Worm (Caenorhabditis elegans) whole organism, L4/young adult: ENCODE results near the gene C07D10.6.
A peak's percentile ranks its signal among the peaks of the same experiment; 100 is the strongest.

ENCODE experiments used
- W03F9.2 ChIP-seq: fragments of 150-350 bp; optimal IDR thresholded peaks from 2 replicates; lab custom pipeline; 2014; ENCODE audit warnings: missing biosample characterization, missing genetic modification characterization
- dao-5 ChIP-seq: sonication (generic microtip); optimal IDR thresholded peaks from 2 replicates; lab custom pipeline; 2016; ENCODE audit warnings: missing genotype, missing genetic modification characterization, moderate library complexity, missing compliant biosample characterization
- him-1 ChIP-seq: sonication (generic microtip); optimal IDR thresholded peaks from 2 replicates; lab custom pipeline; 2016; ENCODE audit warnings: missing genotype, missing genetic modification reagents, missing genetic modification characterization, missing compliant biosample characterization

C07D10.6 gene

ce11 chrII:7379021-7379420 is at the start of gene C07D10.6:
Gene C07D10.6, plus strand, starts transcription at chrII:7379321.
- TF ChIP-seq him-1 (tag; lab: Kevin White, UChicago), result no peak
- TF ChIP-seq W03F9.2 (tag; lab: Kevin White, UChicago), result no peak
- TF ChIP-seq dao-5, result no peak

ce11 chrII:7331224-7331623 is 47.9 kb upstream of the C07D10.6 start, which contains the start of gene npax-1:
Gene npax-1, minus strand, starts transcription at chrII:7331324.
- TF ChIP-seq dao-5 (no peak), him-1 (tag; lab: Kevin White, UChicago) (no peak), W03F9.2 (tag; lab: Kevin White, UChicago) (no peak)

- no peak for TF ChIP-seq him-1 (tag; lab: Kevin White, UChicago)
- peak; percentile 54 for TF ChIP-seq W03F9.2 (tag; lab: Kevin White, UChicago)
- TF ChIP-seq dao-5, result no peak
Measured at ce11 chrII:7337469-7337893, 41.6 kb upstream of the C07D10.6 start.

ce11 chrII:7338995-7339394 is 40.1 kb upstream of the C07D10.6 start, which contains the start of gene nhr-21:
Gene nhr-21, plus strand, starts transcription at chrII:7339229.
- no peak for TF ChIP-seq W03F9.2 (tag; lab: Kevin White, UChicago)
- TF ChIP-seq him-1 (tag; lab: Kevin White, UChicago), result no peak
- TF ChIP-seq dao-5, result no peak

ce11 chrII:7340703-7341102 is 38.4 kb upstream of the C07D10.6 start:
- TF ChIP-seq dao-5 (no peak), W03F9.2 (tag; lab: Kevin White, UChicago) (no peak), him-1 (tag; lab: Kevin White, UChicago) (no peak)

ce11 chrII:7341572-7342303 is 37.4 kb upstream of the C07D10.6 start:
- TF ChIP-seq dao-5, result no peak
- no peak for TF ChIP-seq him-1 (tag; lab: Kevin White, UChicago)
- no peak for TF ChIP-seq W03F9.2 (tag; lab: Kevin White, UChicago)

ce11 chrII:7342884-7343283 is 36.2 kb upstream of the C07D10.6 start:
- no peak for TF ChIP-seq dao-5
- TF ChIP-seq him-1 (tag; lab: Kevin White, UChicago), result no peak
- no peak for TF ChIP-seq W03F9.2 (tag; lab: Kevin White, UChicago)

- TF ChIP-seq dao-5 (no peak), him-1 (tag; lab: Kevin White, UChicago) (no peak), W03F9.2 (tag; lab: Kevin White, UChicago) (no peak)
Measured at ce11 chrII:7343668-7344067, 35.5 kb upstream of the C07D10.6 start.

ce11 chrII:7345858-7346257 is 33.3 kb upstream of the C07D10.6 start:
- TF ChIP-seq him-1 (tag; lab: Kevin White, UChicago) (no peak), W03F9.2 (tag; lab: Kevin White, UChicago) (no peak), dao-5 (no peak)

ce11 chrII:7348063-7348462 is 31.1 kb upstream of the C07D10.6 start:
- TF ChIP-seq dao-5, result no peak
- TF ChIP-seq him-1 (tag; lab: Kevin White, UChicago), result no peak
- no peak for TF ChIP-seq W03F9.2 (tag; lab: Kevin White, UChicago)

- TF ChIP-seq him-1 (tag; lab: Kevin White, UChicago) (no peak), dao-5 (no peak), W03F9.2 (tag; lab: Kevin White, UChicago) (no peak)
Measured at ce11 chrII:7352507-7352906, 26.6 kb upstream of the C07D10.6 start, which contains the start of gene hsp-4. Gene hsp-4, minus strand, starts transcription at chrII:7352645.

- TF ChIP-seq him-1 (tag; lab: Kevin White, UChicago) (no peak), dao-5 (no peak), W03F9.2 (tag; lab: Kevin White, UChicago) (no peak)
Measured at ce11 chrII:7353027-7353426, 26.1 kb upstream of the C07D10.6 start.

ce11 chrII:7356326-7356725 is 22.8 kb upstream of the C07D10.6 start, which contains the start of gene haf-2:
Gene haf-2, minus strand, starts transcription at chrII:7356426.
- TF ChIP-seq him-1 (tag; lab: Kevin White, UChicago), result no peak
- no peak for TF ChIP-seq W03F9.2 (tag; lab: Kevin White, UChicago)
- no peak for TF ChIP-seq dao-5

ce11 chrII:7356773-7357172 is 22.3 kb upstream of the C07D10.6 start:
- TF ChIP-seq dao-5 (no peak), W03F9.2 (tag; lab: Kevin White, UChicago) (no peak), him-1 (tag; lab: Kevin White, UChicago) (no peak)
